Worm (Caenorhabditis elegans) whole organism, young adult: ENCODE data around the gene clec-147.

Experiments
- K12H6.12 ChIP-seq: fragments of 200-800 bp; sonication (Bioruptor generic); optimal IDR thresholded peaks from 2 replicates; lab custom pipeline; 2018; ENCODE audit warnings: mild to moderate bottlenecking, missing genetic modification characterization, missing compliant biosample characterization
- attf-3 ChIP-seq: fragments of 200-800 bp; sonication (Bioruptor generic); conservative IDR thresholded peaks from 2 replicates; pipeline ENCODE4 v1.3.6; 2022; ENCODE audit warnings: missing genetic modification reagents, missing genetic modification characterization, missing compliant biosample characterization
- ceh-27 ChIP-seq: fragments of 200-800 bp; sonication (Bioruptor generic); optimal IDR thresholded peaks from 2 replicates; lab custom pipeline; 2018; ENCODE audit warnings: mild to moderate bottlenecking, missing genetic modification characterization, moderate library complexity, missing compliant biosample characterization
- ceh-40 ChIP-seq: fragments of 200-800 bp; sonication (Bioruptor generic); IDR thresholded peaks from 2 replicates; pipeline ENCODE4 v1.3.6; 2022; ENCODE audit warnings: missing genetic modification characterization, missing compliant biosample characterization
- die-1 ChIP-seq: sonication (generic microtip); optimal IDR thresholded peaks from 2 replicates; lab custom pipeline; 2016; ENCODE audit warnings: missing genotype, mild to moderate bottlenecking, missing genetic modification characterization, missing compliant biosample characterization
- gei-17 ChIP-seq: fragments of 200-800 bp; sonication (Bioruptor generic); optimal IDR thresholded peaks from 2 replicates; lab custom pipeline; 2018; ENCODE audit warnings: mild to moderate bottlenecking, missing genetic modification characterization, missing compliant biosample characterization
- lin-35 ChIP-seq, 3 experiments: fragments of 150-350 bp in 2 of 3; sonication (generic microtip) in 1 of 3; optimal IDR thresholded peaks; 2 replicates each; lab custom pipeline; 2014 to 2018; ENCODE audit warnings: missing biosample characterization in 3 of 3, missing genetic modification characterization in 3 of 3, missing genetic modification reagents in 3 of 3
- nhr-179 ChIP-seq: sonication (generic microtip); optimal IDR thresholded peaks from 2 replicates; lab custom pipeline; 2016; ENCODE audit warnings: mild to moderate bottlenecking, missing genetic modification characterization, missing compliant biosample characterization
- nhr-90 ChIP-seq: sonication (generic microtip); optimal IDR thresholded peaks from 2 replicates; lab custom pipeline; 2016; ENCODE audit warnings: missing genotype, mild to moderate bottlenecking, missing genetic modification characterization, missing compliant biosample characterization
- snpc-4 ChIP-seq, 5 experiments: fragments of 150-350 bp in 1 of 5; sonication (generic microtip) in 4 of 5; optimal IDR thresholded peaks; 2 replicates each; lab custom pipeline; 2014 to 2018; ENCODE audit warnings: missing genetic modification characterization in 5 of 5, missing biosample characterization in 3 of 5, antibody characterized with exemption in 2 of 5, mild to moderate bottlenecking in 2 of 5, missing compliant biosample characterization in 2 of 5, missing genotype in 2 of 5, moderate library complexity in 2 of 5, missing genetic modification reagents in 1 of 5
- zfh-2 ChIP-seq: fragments of 200-800 bp; sonication (Bioruptor generic); conservative IDR thresholded peaks from 2 replicates; pipeline ENCODE4 v1.3.6; 2022; ENCODE audit warnings: missing genetic modification reagents, missing genetic modification characterization, missing compliant biosample characterization
- ztf-18 ChIP-seq: sonication (generic microtip); optimal IDR thresholded peaks from 2 replicates; lab custom pipeline; 2016; ENCODE audit warnings: missing genotype, mild to moderate bottlenecking, missing genetic modification characterization, missing compliant biosample characterization

- no peak for TF ChIP-seq attf-3 (GFP tag; lab: Robert Waterston, UW)
- no peak for TF ChIP-seq ztf-18 (tag; lab: Kevin White, UChicago)
- no peak for TF ChIP-seq lin-35 (GFP tag; optimal IDR thresholded peaks at IDR 0.05; lab: Kevin White, UChicago)
- no peak for TF ChIP-seq zfh-2 (GFP tag; lab: Robert Waterston, UW)
- no peak for TF ChIP-seq ceh-40 (GFP tag; lab: Robert Waterston, UW)
- no peak for TF ChIP-seq gei-17
- TF ChIP-seq nhr-179 (tag; lab: Kevin White, UChicago): no peak
- TF ChIP-seq die-1 (tag; lab: Kevin White, UChicago): no peak
- TF ChIP-seq K12H6.12 (tag; lab: Kevin White, UChicago): no peak
- TF ChIP-seq ceh-27 (GFP tag; lab: Kevin White, UChicago): no peak
- no peak for TF ChIP-seq nhr-90
- no peak for TF ChIP-seq snpc-4 (GFP tag; optimal IDR thresholded peaks at IDR 0.05; lab: Kevin White, UChicago)
- no peak for TF ChIP-seq snpc-4 (tag; optimal IDR thresholded peaks at IDR 0.05; lab: Kevin White, UChicago)
Observed at ce11 chrII:14548691-14549090, 11.1 kb upstream of the clec-147 start, which contains the start of gene gcy-29.
